In the genomic region with DNA sequence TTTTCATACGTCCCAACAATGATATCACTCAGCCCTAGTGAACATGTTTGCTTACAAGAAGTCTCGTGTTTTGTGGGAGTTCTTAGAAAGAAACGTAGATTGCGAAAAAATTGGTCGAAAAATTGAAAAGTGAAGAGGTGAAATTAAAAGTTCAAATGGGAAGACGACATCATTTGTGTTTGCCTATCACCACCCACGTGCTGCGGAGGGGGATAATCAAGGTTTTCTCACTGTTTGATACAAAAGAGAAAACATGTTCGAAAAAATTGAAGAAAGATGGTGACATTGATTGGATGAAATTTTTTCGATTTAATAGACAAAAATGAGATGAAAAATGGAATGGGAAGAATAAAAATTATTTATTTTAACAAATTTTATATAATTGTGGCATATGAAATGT, we compare ENCODE assay signal across 5 worm cellular contexts.
TF ChIP-seq lines count a peak whose summit lies in the region.

No protein-coding gene starts in this region.

TF ChIP-seq in whole organism, L1 larva, 84 proteins besides CTCF, POLR2A, EP300 and RAD21:
- TF ChIP-seq nhr-85 (tag; lab: Kevin White, UChicago) (peak; percentile 78), C16A3.4 (tag; optimal IDR thresholded peaks at IDR 0.05; lab: Kevin White, UChicago) (no peak), blmp-1 (tag; optimal IDR thresholded peaks at IDR 0.05; lab: Kevin White, UChicago) (peak; percentile 91), pqm-1 (tag; optimal IDR thresholded peaks at IDR 0.05; lab: Kevin White, UChicago) (no peak), hpl-2 (GFP tag; optimal IDR thresholded peaks at IDR 0.05; lab: Kevin White, UChicago) (no peak), mdl-1 (tag; optimal IDR thresholded peaks at IDR 0.05; lab: Kevin White, UChicago) (no peak), lin-14 (GFP tag; optimal IDR thresholded peaks at IDR 0.05; lab: Kevin White, UChicago) (peak; percentile 59), tlp-1 (tag; optimal IDR thresholded peaks at IDR 0.05; lab: Kevin White, UChicago) (no peak), nhr-20 (tag; optimal IDR thresholded peaks at IDR 0.05; lab: Kevin White, UChicago) (peak; percentile 12), snu-23 (GFP tag; optimal IDR thresholded peaks at IDR 0.05; lab: Kevin White, UChicago) (peak; percentile 18), elt-3 (tag; optimal IDR thresholded peaks at IDR 0.05; lab: Kevin White, UChicago) (peak in 1 of 6 experiments; percentile 75), nhr-28 (tag; optimal IDR thresholded peaks at IDR 0.05; lab: Kevin White, UChicago) (no peak)

TF ChIP-seq in whole organism, L2 larva, 48 proteins besides CTCF, POLR2A, EP300 and RAD21:
- TF ChIP-seq sma-3 (GFP tag; optimal IDR thresholded peaks at IDR 0.05; lab: Kevin White, UChicago) (peak; percentile 32), lin-11 (tag; optimal IDR thresholded peaks at IDR 0.05; lab: Kevin White, UChicago) (no peak), nhr-11 (tag; optimal IDR thresholded peaks at IDR 0.05; lab: Kevin White, UChicago) (no peak), mab-5 (tag; optimal IDR thresholded peaks at IDR 0.05; lab: Kevin White, UChicago) (no peak), nhr-25 (tag; optimal IDR thresholded peaks at IDR 0.05; lab: Kevin White, UChicago) (peak; percentile 13), ZK546.5 (tag; optimal IDR thresholded peaks at IDR 0.05; lab: Kevin White, UChicago) (no peak), F13H6.1 (tag; optimal IDR thresholded peaks at IDR 0.05; lab: Kevin White, UChicago) (peak; percentile 27), blmp-1 (tag; optimal IDR thresholded peaks at IDR 0.05; lab: Kevin White, UChicago; ENCODE audit: insufficient read depth) (peak; percentile 89), crh-2 (tag; optimal IDR thresholded peaks at IDR 0.05; lab: Kevin White, UChicago) (no peak), aly-2 (tag; optimal IDR thresholded peaks at IDR 0.05; lab: Kevin White, UChicago) (no peak), zag-1 (tag; optimal IDR thresholded peaks at IDR 0.05; lab: Kevin White, UChicago) (no peak)

TF ChIP-seq in whole organism, L3 larva, 47 proteins besides CTCF, POLR2A, EP300 and RAD21:
- TF ChIP-seq nhr-23 (tag; optimal IDR thresholded peaks at IDR 0.05; lab: Kevin White, UChicago) (peak; percentile 34), ceh-82 (tag; optimal IDR thresholded peaks at IDR 0.05; lab: Kevin White, UChicago) (no peak), nhr-28 (tag; optimal IDR thresholded peaks at IDR 0.05; lab: Kevin White, UChicago) (no peak), nhr-67 (tag; optimal IDR thresholded peaks at IDR 0.05; lab: Kevin White, UChicago) (no peak), nhr-77 (tag; optimal IDR thresholded peaks at IDR 0.05; lab: Kevin White, UChicago) (no peak), hmg-11 (tag; optimal IDR thresholded peaks at IDR 0.05; lab: Kevin White, UChicago) (no peak)

TF ChIP-seq in whole organism, L4 larva, 104 proteins besides CTCF, POLR2A, EP300 and RAD21:
- no peak for TF ChIP-seq aly-2 (tag; optimal IDR thresholded peaks at IDR 0.05; lab: Kevin White, UChicago)
- no peak for TF ChIP-seq dpl-1 (GFP tag; optimal IDR thresholded peaks at IDR 0.05; lab: Kevin White, UChicago)
- no peak for TF ChIP-seq spr-1 (tag; optimal IDR thresholded peaks at IDR 0.05; lab: Kevin White, UChicago)
- TF ChIP-seq ceh-32 (tag; optimal IDR thresholded peaks at IDR 0.05; lab: Kevin White, UChicago; ENCODE audit: poor library complexity): no peak
- peak; percentile 55 for TF ChIP-seq mxl-3 (GFP tag; optimal IDR thresholded peaks at IDR 0.05; lab: Kevin White, UChicago)
- TF ChIP-seq Y75B8A.6 (GFP tag; IDR thresholded peaks at IDR 0.05; lab: Robert Waterston, UW): no peak
- peak; percentile 30 for TF ChIP-seq hlh-30 (tag; optimal IDR thresholded peaks at IDR 0.05; lab: Kevin White, UChicago; ENCODE audit: insufficient read depth)
- TF ChIP-seq set-16 (GFP tag; IDR thresholded peaks at IDR 0.05; lab: Robert Waterston, UW): no peak
- TF ChIP-seq mdl-1 (tag; optimal IDR thresholded peaks at IDR 0.05; lab: Kevin White, UChicago): peak in 1 of 2 experiments; percentile 26
- no peak for TF ChIP-seq aha-1 (tag; lab: Kevin White, UChicago)
- TF ChIP-seq nhr-28 (tag; optimal IDR thresholded peaks at IDR 0.05; lab: Kevin White, UChicago): no peak
- no peak for TF ChIP-seq nhr-10 (tag; optimal IDR thresholded peaks at IDR 0.05; lab: Kevin White, UChicago)
- peak; percentile 17; the same call in 1 of the 2 replicates for TF ChIP-seq dmd-6 (GFP tag; IDR thresholded peaks at IDR 0.05; lab: Robert Waterston, UW)
- no peak for TF ChIP-seq hif-1 (tag; optimal IDR thresholded peaks at IDR 0.05; lab: Kevin White, UChicago)
TF ChIP-seq in whole organism, L4 larva: peak in this region for 4.

TF ChIP-seq in whole organism, mixed stage, embryonic, 35 proteins besides CTCF, POLR2A, EP300 and RAD21:
- no peak for TF ChIP-seq snpc-4 (tag; optimal IDR thresholded peaks at IDR 0.05; lab: Kevin White, UChicago)
- TF ChIP-seq mep-1 (tag; optimal IDR thresholded peaks at IDR 0.05; lab: Kevin White, UChicago): no peak
- no peak for TF ChIP-seq bed-3 (GFP tag; optimal IDR thresholded peaks at IDR 0.05; lab: Kevin White, UChicago)
- no peak for TF ChIP-seq nhr-28 (tag; optimal IDR thresholded peaks at IDR 0.05; lab: Kevin White, UChicago)
- no peak for TF ChIP-seq M03D4.4 (tag; optimal IDR thresholded peaks at IDR 0.05; lab: Kevin White, UChicago)
- TF ChIP-seq lin-32 (GFP tag; optimal IDR thresholded peaks at IDR 0.05; lab: Kevin White, UChicago): no peak
- TF ChIP-seq hlh-1 (tag; optimal IDR thresholded peaks at IDR 0.05; lab: Kevin White, UChicago): peak; percentile 5
- no peak for TF ChIP-seq drap-1 (GFP tag; optimal IDR thresholded peaks at IDR 0.05; lab: Kevin White, UChicago)
